Fruit fly (Drosophila melanogaster): ENCODE measurements around the gene CG6171.

Gene CG6171

dm6 chr3R:15340052-15340732 lies 23.5 kb downstream of the CG6171 start, which contains the start of gene SerRS-m (continued):
- TF ChIP-seq CG34376 (GFP tag; optimal IDR thresholded peaks at IDR 0.05) (no peak), CG1233 (GFP tag; optimal IDR thresholded peaks at IDR 0.05) (no peak), CG2875 (GFP tag; optimal IDR thresholded peaks at IDR 0.05) (peak; percentile 26)

DNA sequence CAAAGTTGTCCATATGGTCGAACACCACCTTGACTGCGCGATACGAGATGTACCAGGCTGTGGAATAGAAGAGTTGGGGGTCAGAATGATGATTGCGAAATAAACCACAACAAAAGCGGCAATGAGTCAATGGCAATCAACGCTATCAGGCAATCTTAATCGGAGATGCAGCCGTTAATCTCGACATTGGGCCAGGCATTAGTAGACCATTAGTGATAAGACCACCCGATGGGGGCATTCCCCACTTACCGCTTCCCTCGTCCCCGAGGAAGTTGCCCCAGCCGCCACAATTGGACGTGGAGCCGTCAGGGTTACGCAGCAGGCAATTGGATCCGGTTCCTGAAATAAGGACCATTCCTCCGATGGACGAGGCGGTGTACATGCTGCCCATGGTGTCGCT lies 24.5 kb downstream of the CG6171 start:
- peak; percentile 84 for TF ChIP-seq sug (tag; optimal IDR thresholded peaks at IDR 0.05)
- TF ChIP-seq CG17359 (tag; optimal IDR thresholded peaks at IDR 0.05) = no peak
- TF ChIP-seq exex (tag; optimal IDR thresholded peaks at IDR 0.05) = peak; percentile 82

DNA sequence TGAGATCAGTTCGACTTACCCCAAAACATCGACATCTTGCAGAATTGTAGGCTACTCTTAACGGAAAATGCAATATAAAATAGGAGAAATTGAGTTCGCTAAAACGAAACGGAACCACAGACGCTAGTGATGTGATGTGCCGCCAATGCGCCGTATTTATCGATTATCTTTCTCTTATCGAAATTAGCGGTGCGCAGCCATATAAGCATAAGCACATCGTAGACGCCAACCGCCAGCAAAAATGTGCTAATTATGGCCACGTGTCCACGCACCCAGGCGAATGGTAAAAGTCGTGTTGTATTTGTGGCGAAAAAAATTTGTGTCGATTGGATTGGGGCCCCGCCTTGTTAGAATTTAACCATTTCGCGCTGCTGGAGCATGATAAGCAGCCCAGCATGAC lies 30.7 kb downstream of the CG6171 start, which contains the start of the genes Fkbp39 and Cyfip:
Fkbp39 (minus strand) TSS at position 140 of the 400 bp plus-strand sequence.
Cyfip (plus strand) TSS at position 273 of the 400 bp plus-strand sequence.
- TF ChIP-seq Stat92E (GFP tag; optimal IDR thresholded peaks at IDR 0.05) (peak in 1 of 3 experiments; percentile 61), CG12391 (tag; optimal IDR thresholded peaks at IDR 0.05) (peak; percentile 64), tin (GFP tag; optimal IDR thresholded peaks at IDR 0.05) (peak; percentile 40), CG11093 (GFP tag; IDR thresholded peaks at IDR 0.05) (no peak), tll (GFP tag; optimal IDR thresholded peaks at IDR 0.05) (peak in 1 of 2 experiments; percentile 11), yki (optimal IDR thresholded peaks at IDR 0.05) (no peak), CG2678 (tag; optimal IDR thresholded peaks at IDR 0.05) (no peak), Hmr (GFP tag; optimal IDR thresholded peaks at IDR 0.05) (peak; percentile 78), CG17385 (GFP tag; optimal IDR thresholded peaks at IDR 0.05) (no peak), CG32532 (GFP tag; IDR thresholded peaks at IDR 0.05) (peak; percentile 64), exex (tag; optimal IDR thresholded peaks at IDR 0.05) (no peak), CG8290 (GFP tag; optimal IDR thresholded peaks at IDR 0.05) (no peak), CG8290 (tag; optimal IDR thresholded peaks at IDR 0.05) (no peak), CTCF (GFP tag; optimal IDR thresholded peaks at IDR 0.05) (peak; percentile 34), sug (tag; optimal IDR thresholded peaks at IDR 0.05) (peak; percentile 64), ranshi (GFP tag; IDR thresholded peaks at IDR 0.05) (no peak; the same call in 1 of the 2 replicates), pros (GFP tag; optimal IDR thresholded peaks at IDR 0.05) (no peak), CG12219 (GFP tag; optimal IDR thresholded peaks at IDR 0.05) (no peak), CG3847 (GFP tag; IDR thresholded peaks at IDR 0.05) (peak; percentile 69), insv (GFP tag; optimal IDR thresholded peaks at IDR 0.05) (peak in 1 of 2 experiments; percentile 43), CG6272 (GFP tag; IDR thresholded peaks at IDR 0.05) (peak; percentile 43; the same call in 1 of the 2 replicates), CG17361 (GFP tag; IDR thresholded peaks at IDR 0.05) (no peak), CG18619 (GFP tag; optimal IDR thresholded peaks at IDR 0.05) (peak; percentile 45), ato (GFP tag; IDR thresholded peaks at IDR 0.05; ENCODE audit: partially characterized antibody) (peak; percentile 67), ems (GFP tag; optimal IDR thresholded peaks at IDR 0.05) (peak; percentile 53), CG10209 (GFP tag; optimal IDR thresholded peaks at IDR 0.05) (no peak), CG10462 (GFP tag; optimal IDR thresholded peaks at IDR 0.05) (no peak), CG10366 (GFP tag; IDR thresholded peaks at IDR 0.05) (peak; percentile 34), Hr3 (GFP tag; optimal IDR thresholded peaks at IDR 0.05) (peak; percentile 20), prd (optimal IDR thresholded peaks at IDR 0.05) (no peak), prd (GFP tag; IDR thresholded peaks at IDR 0.05) (peak; percentile 46; the same call in 2 of the 3 replicates), emc (GFP tag; optimal IDR thresholded peaks at IDR 0.05) (no peak), sd (tag; optimal IDR thresholded peaks at IDR 0.05) (no peak), ATbp (GFP tag; optimal IDR thresholded peaks at IDR 0.05) (no peak), psq (GFP tag; optimal IDR thresholded peaks at IDR 0.05) (no peak), CrebB (tag; optimal IDR thresholded peaks at IDR 0.05) (peak; percentile 43), Nf-YA (GFP tag; IDR thresholded peaks at IDR 0.05) (no peak), HHEX (GFP tag; optimal IDR thresholded peaks at IDR 0.05) (no peak), B-H2 (GFP tag; optimal IDR thresholded peaks at IDR 0.05) (peak; percentile 77), CG9215 (GFP tag; IDR thresholded peaks at IDR 0.05) (no peak), Mad (GFP tag; optimal IDR thresholded peaks at IDR 0.05) (no peak), Rfx (GFP tag; IDR thresholded peaks at IDR 0.05) (peak; percentile 84), jing (GFP tag; optimal IDR thresholded peaks at IDR 0.05) (no peak)

Measured in whole organism, embryonic.